Worm (Caenorhabditis elegans) whole organism, midembryonic: Measurements from ENCODE around the gene C38C3.6.

Experiments used
- T22C8.4 ChIP-seq: fragments of 200-800 bp; sonication (Bioruptor generic); IDR thresholded peaks from 2 replicates; pipeline ENCODE4 v1.3.6; 2022; ENCODE audit warnings: missing genetic modification characterization, missing compliant biosample characterization
- flt-1 ChIP-seq: fragments of 200-800 bp; sonication (Bioruptor generic); IDR thresholded peaks from 2 replicates; pipeline ENCODE4 v1.3.6; 2022; ENCODE audit warnings: missing genetic modification characterization, missing compliant biosample characterization
- med-1 ChIP-seq: sonication (generic microtip); optimal IDR thresholded peaks from 2 replicates; lab custom pipeline; 2017; ENCODE audit warnings: missing genetic modification characterization, mild to moderate bottlenecking, missing compliant biosample characterization, antibody characterized with exemption, missing genetic modification reagents; ENCODE audit not compliant: insufficient read depth
- ztf-23 ChIP-seq: fragments of 200-800 bp; sonication (Bioruptor generic); IDR thresholded peaks from 2 replicates; pipeline ENCODE4 v1.3.6; 2022; ENCODE audit warnings: missing genetic modification reagents, missing genetic modification characterization, missing compliant biosample characterization

- TF ChIP-seq T22C8.4 (GFP tag; lab: Robert Waterston, UW) (peak; percentile 80), ztf-23 (no peak), flt-1 (no peak), med-1 (no peak)
Measured at ce11 chrV:1495752-1496151, 4.3 kb upstream of the C38C3.6 start.
